Worm (Caenorhabditis elegans) whole organism, midembryonic: ENCODE data around the gene F54D5.3.

ENCODE experiments used
- T22C8.4 ChIP-seq: fragments of 200-800 bp; sonication (Bioruptor generic); IDR thresholded peaks from 2 replicates; pipeline ENCODE4 v1.3.6; 2022; ENCODE audit warnings: missing genetic modification characterization, missing compliant biosample characterization
- cog-1 ChIP-seq: sonication (generic microtip); optimal IDR thresholded peaks from 2 replicates; lab custom pipeline; 2016; ENCODE audit warnings: missing genetic modification characterization, missing compliant biosample characterization
- flt-1 ChIP-seq: fragments of 200-800 bp; sonication (Bioruptor generic); IDR thresholded peaks from 2 replicates; pipeline ENCODE4 v1.3.6; 2022; ENCODE audit warnings: missing genetic modification characterization, missing compliant biosample characterization
- klf-2 ChIP-seq: fragments of 200-800 bp; sonication (Bioruptor generic); conservative IDR thresholded peaks from 2 replicates; pipeline ENCODE4 v1.3.6; 2022; ENCODE audit warnings: missing genetic modification reagents, missing genetic modification characterization, missing compliant biosample characterization
- tab-1 ChIP-seq: fragments of 200-800 bp; sonication (Bioruptor generic); IDR thresholded peaks from 2 replicates; pipeline ENCODE4 v1.3.6; 2022; ENCODE audit warnings: missing genetic modification characterization, missing compliant biosample characterization
- ztf-29 ChIP-seq: fragments of 200-800 bp; sonication (Bioruptor generic); IDR thresholded peaks from 2 replicates; pipeline ENCODE4 v1.3.6; 2022; ENCODE audit warnings: missing genetic modification reagents, missing genetic modification characterization, missing compliant biosample characterization

ce11 chrII:11569213-11569868 lies 2.3 kb upstream of the F54D5.3 start, which contains the start of the genes F54D5.23 and F54D5.4:
- TF ChIP-seq cog-1 (tag; lab: Kevin White, UChicago) (no peak), T22C8.4 (GFP tag; lab: Robert Waterston, UW) (no peak), klf-2 (GFP tag; lab: Robert Waterston, UW) (no peak), tab-1 (GFP tag; lab: Robert Waterston, UW) (no peak), ztf-29 (GFP tag; lab: Robert Waterston, UW) (no peak), flt-1 (GFP tag; lab: Robert Waterston, UW) (no peak)
